Fruit fly (Drosophila melanogaster) whole organism, wandering third instar larva: ENCODE data around the gene CG4239.

Experiments used
- CG9705 ChIP-seq: fragments of 200-800 bp; sonication (Bioruptor generic); optimal IDR thresholded peaks from 2 replicates; lab custom pipeline; 2018; ENCODE audit warnings: missing biosample characterization, mild to moderate bottlenecking, missing genetic modification characterization
- Dfd ChIP-seq: fragments of >200 bp; optimal IDR thresholded peaks from 2 replicates; lab custom pipeline; 2017; ENCODE audit warnings: missing biosample characterization, missing genetic modification characterization
- Dif ChIP-seq: fragments of 200-275, 200-300 bp; sonication (Bioruptor generic); optimal IDR thresholded peaks from 2 replicates; lab custom pipeline; 2018; ENCODE audit warnings: missing biosample characterization, missing genetic modification characterization; ENCODE audit not compliant: partially characterized antibody
- GATAd ChIP-seq: sonication (Bioruptor generic); optimal IDR thresholded peaks from 2 replicates; lab custom pipeline; 2016; ENCODE audit warnings: missing biosample characterization, missing genetic modification characterization
- HLH106 ChIP-seq: fragments of 200-800 bp; optimal IDR thresholded peaks from 3 replicates; lab custom pipeline; 2019; ENCODE audit warnings: missing biosample characterization, mild to moderate bottlenecking, missing genetic modification characterization, moderate library complexity
- Hnf4 ChIP-seq: fragments of 200-800 bp; sonication (Bioruptor generic); optimal IDR thresholded peaks from 2 replicates; lab custom pipeline; 2016; ENCODE audit warnings: missing biosample characterization, mild to moderate bottlenecking, missing genetic modification characterization
- Hr78 ChIP-seq: fragments of >200 bp; optimal IDR thresholded peaks from 2 replicates; lab custom pipeline; 2017; ENCODE audit warnings: missing biosample characterization, missing genetic modification characterization
- Hr83 ChIP-seq: fragments of 200-300 bp; sonication (Bioruptor generic); optimal IDR thresholded peaks from 2 replicates; lab custom pipeline; 2016; ENCODE audit warnings: missing biosample characterization, mild to moderate bottlenecking, missing genetic modification characterization, moderate library complexity; ENCODE audit not compliant: poor library complexity, severe bottlenecking
- Jra ChIP-seq: sonication (Bioruptor generic); optimal IDR thresholded peaks from 2 replicates; lab custom pipeline; 2016; ENCODE audit warnings: missing biosample characterization, missing genetic modification characterization
- Mio ChIP-seq: sonication (Bioruptor generic); optimal IDR thresholded peaks from 2 replicates; lab custom pipeline; 2016; ENCODE audit warnings: missing biosample characterization, missing genetic modification characterization
- Myc ChIP-seq: fragments of >200 bp; optimal IDR thresholded peaks from 2 replicates; lab custom pipeline; 2017
- N ChIP-seq: fragments of >200 bp; optimal IDR thresholded peaks from 2 replicates; lab custom pipeline; 2018; ENCODE audit warnings: missing biosample characterization, missing external identifiers, missing genetic modification characterization
- Rel ChIP-seq, 2 experiments: fragments of 200-800 bp; sonication (Bioruptor generic) in 1 of 2; optimal IDR thresholded peaks; 2 replicates in 1 of 2; 3 replicates in 1 of 2; lab custom pipeline; 2016 to 2019; ENCODE audit warnings: mild to moderate bottlenecking in 2 of 2, missing biosample characterization in 2 of 2, missing genetic modification characterization in 2 of 2, moderate library complexity in 1 of 2
- Sp1 ChIP-seq: fragments of 200-800 bp; sonication (Bioruptor generic); optimal IDR thresholded peaks from 3 replicates; lab custom pipeline; 2019; ENCODE audit warnings: missing biosample characterization, mild to moderate bottlenecking, missing genetic modification characterization, moderate library complexity
- brk ChIP-seq: fragments of 200-800 bp; sonication (Bioruptor generic); optimal IDR thresholded peaks from 2 replicates; lab custom pipeline; 2016; ENCODE audit warnings: missing biosample characterization, mild to moderate bottlenecking, missing genetic modification characterization
- dl ChIP-seq, 2 experiments: fragments of 175-275, 200-275 bp in 1 of 2; fragments of 200-275 bp in 1 of 2; sonication (Bioruptor generic); optimal IDR thresholded peaks; lab custom pipeline; 2018; ENCODE audit warnings: mild to moderate bottlenecking in 2 of 2, missing biosample characterization in 2 of 2, missing genetic modification characterization in 2 of 2, moderate library complexity in 2 of 2; ENCODE audit not compliant: partially characterized antibody in 2 of 2, insufficient read depth in 1 of 2
- dsf ChIP-seq: sonication (Bioruptor generic); optimal IDR thresholded peaks from 2 replicates; lab custom pipeline; 2016; ENCODE audit warnings: missing biosample characterization, missing genetic modification characterization, borderline replicate concordance
- ey ChIP-seq: fragments of 200-800 bp; sonication (Bioruptor generic); optimal IDR thresholded peaks from 2 replicates; lab custom pipeline; 2016; ENCODE audit warnings: missing biosample characterization, missing genetic modification characterization
- foxo ChIP-seq, 2 experiments: fragments of 200-800 bp; sonication (Bioruptor generic); optimal IDR thresholded peaks; 2 replicates in 1 of 2; 3 replicates in 1 of 2; lab custom pipeline; 2016 to 2017; ENCODE audit warnings: missing biosample characterization in 2 of 2, missing genetic modification characterization in 2 of 2
- fru ChIP-seq: fragments of 200-800 bp; sonication (Bioruptor generic); optimal IDR thresholded peaks from 3 replicates; lab custom pipeline; 2016; ENCODE audit warnings: missing biosample characterization, mild to moderate bottlenecking, missing genetic modification characterization
- h ChIP-seq: fragments of 200-800 bp; sonication (Bioruptor generic); optimal IDR thresholded peaks from 3 replicates; lab custom pipeline; 2016; ENCODE audit warnings: missing biosample characterization, mild to moderate bottlenecking, missing genetic modification characterization
- lola ChIP-seq: fragments of >200 bp; optimal IDR thresholded peaks from 2 replicates; lab custom pipeline; 2017; ENCODE audit warnings: missing biosample characterization, missing genetic modification characterization
- pan ChIP-seq: fragments of >200 bp; optimal IDR thresholded peaks from 2 replicates; lab custom pipeline; 2017
- rgr ChIP-seq: fragments of 200-800 bp; sonication (Bioruptor generic); optimal IDR thresholded peaks from 3 replicates; lab custom pipeline; 2016; ENCODE audit warnings: missing biosample characterization, mild to moderate bottlenecking, missing genetic modification characterization
- tai ChIP-seq: sonication (Bioruptor generic); optimal IDR thresholded peaks from 2 replicates; lab custom pipeline; 2016; ENCODE audit warnings: missing biosample characterization, missing genetic modification characterization
- usp ChIP-seq: fragments of >200 bp; optimal IDR thresholded peaks from 2 replicates; lab custom pipeline; 2017; ENCODE audit warnings: missing biosample characterization, missing genetic modification characterization
- woc ChIP-seq: sonication (Bioruptor generic); optimal IDR thresholded peaks from 2 replicates; lab custom pipeline; 2016; ENCODE audit warnings: missing biosample characterization, mild to moderate bottlenecking, missing genetic modification characterization

CG4239 gene

dm6 chrX:16404803-16405202 lies 19.7 kb downstream of the CG4239 start, which contains the start of gene CG9981:
TSS of gene CG9981 (minus strand) at chrX:16405122.
- TF ChIP-seq Rel (GFP tag; optimal IDR thresholded peaks at IDR 0.05; lab: Kevin White, UChicago) = no peak
- peak; percentile 57 for TF ChIP-seq Rel (tag; optimal IDR thresholded peaks at IDR 0.05; lab: Kevin White, UChicago)
- no peak for TF ChIP-seq pan (lab: Kevin White, UChicago)

- TF ChIP-seq Sp1 (GFP tag; lab: Kevin White, UChicago) = no peak
- TF ChIP-seq Hnf4 (GFP tag; lab: Kevin White, UChicago) = no peak
- no peak for TF ChIP-seq h (GFP tag; lab: Kevin White, UChicago)
- TF ChIP-seq ey (GFP tag; lab: Kevin White, UChicago) = no peak
- no peak for TF ChIP-seq dl (GFP tag; optimal IDR thresholded peaks at IDR 0.05; lab: Kevin White, UChicago; ENCODE audit: insufficient read depth in 1 of 2, partially characterized antibody in 2 of 2)
- no peak for TF ChIP-seq tai (GFP tag; lab: Kevin White, UChicago)
- no peak for TF ChIP-seq GATAd (GFP tag; lab: Kevin White, UChicago)
- no peak for TF ChIP-seq Myc (lab: Kevin White, UChicago)
- no peak for TF ChIP-seq Hr83 (GFP tag; lab: Kevin White, UChicago)
- no peak for TF ChIP-seq HLH106
- no peak for TF ChIP-seq N
- TF ChIP-seq dsf (GFP tag; lab: Kevin White, UChicago) = no peak
Observed at dm6 chrX:16405209-16405608, 20.1 kb downstream of the CG4239 start, which contains the start of gene CG4301. TSS of gene CG4301 (plus strand) at chrX:16405509.

DNA sequence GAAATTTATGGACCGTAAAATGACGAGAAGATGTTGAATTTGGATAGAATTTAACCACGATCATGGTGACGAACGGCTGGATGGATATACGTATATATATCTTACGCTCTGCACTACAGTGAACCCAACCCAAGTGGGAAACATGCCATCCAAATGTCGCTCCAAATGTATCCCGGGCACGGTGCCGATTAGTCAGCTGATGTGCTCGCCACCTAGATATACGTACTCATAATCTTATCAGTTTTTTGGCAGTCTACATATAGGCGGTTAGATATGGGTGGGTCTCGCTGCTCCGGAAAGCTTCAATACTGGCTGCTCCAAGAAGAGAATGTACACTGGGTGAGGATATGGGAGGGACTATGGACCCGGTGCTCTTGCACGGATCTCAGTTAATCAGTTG lies 21.0 kb downstream of the CG4239 start:
- no peak for TF ChIP-seq lola (GFP tag; lab: Kevin White, UChicago)
- TF ChIP-seq rgr (GFP tag; lab: Kevin White, UChicago) = no peak
- TF ChIP-seq brk (GFP tag; lab: Kevin White, UChicago) = no peak
- TF ChIP-seq fru (GFP tag; lab: Kevin White, UChicago) = no peak
- no peak for TF ChIP-seq Dfd (GFP tag; lab: Kevin White, UChicago)
- TF ChIP-seq Hr83 (GFP tag; lab: Kevin White, UChicago) = no peak
- no peak for TF ChIP-seq woc (GFP tag; lab: Kevin White, UChicago)
- no peak for TF ChIP-seq GATAd (GFP tag; lab: Kevin White, UChicago)
- no peak for TF ChIP-seq Jra (GFP tag; lab: Kevin White, UChicago)
- no peak for TF ChIP-seq CG9705 (GFP tag; lab: Kevin White, UChicago)
- no peak for TF ChIP-seq dsf (GFP tag; lab: Kevin White, UChicago)

dm6 chrX:16414451-16415368 lies 29.6 kb downstream of the CG4239 start, which contains the start of gene Traf-like:
TSS of gene Traf-like (plus strand) at chrX:16415046.
- TF ChIP-seq Hr78 (GFP tag; lab: Kevin White, UChicago) = no peak
- TF ChIP-seq Rel (GFP tag; optimal IDR thresholded peaks at IDR 0.05; lab: Kevin White, UChicago) = no peak
- TF ChIP-seq Rel (tag; optimal IDR thresholded peaks at IDR 0.05; lab: Kevin White, UChicago) = peak; percentile 72
- TF ChIP-seq CG9705 (GFP tag; lab: Kevin White, UChicago) = no peak
- TF ChIP-seq Dif (GFP tag; lab: Kevin White, UChicago) = peak; percentile 47
- no peak for TF ChIP-seq dl (GFP tag; optimal IDR thresholded peaks at IDR 0.05; lab: Kevin White, UChicago; ENCODE audit: insufficient read depth in 1 of 2, partially characterized antibody in 2 of 2)
- TF ChIP-seq rgr (GFP tag; lab: Kevin White, UChicago) = no peak
- TF ChIP-seq woc (GFP tag; lab: Kevin White, UChicago) = no peak
- peak; percentile 34 for TF ChIP-seq fru (GFP tag; lab: Kevin White, UChicago)
- TF ChIP-seq Mio = no peak
- TF ChIP-seq GATAd (GFP tag; lab: Kevin White, UChicago) = no peak
- TF ChIP-seq foxo (GFP tag; optimal IDR thresholded peaks at IDR 0.05; lab: Kevin White, UChicago) = peak in 1 of 2 experiments; percentile 48
- TF ChIP-seq tai (GFP tag; lab: Kevin White, UChicago) = no peak
- peak; percentile 24 for TF ChIP-seq h (GFP tag; lab: Kevin White, UChicago)
- TF ChIP-seq Sp1 (GFP tag; lab: Kevin White, UChicago) = no peak
- no peak for TF ChIP-seq Jra (GFP tag; lab: Kevin White, UChicago)
- peak; percentile 9 for TF ChIP-seq HLH106
- no peak for TF ChIP-seq dsf (GFP tag; lab: Kevin White, UChicago)
- no peak for TF ChIP-seq usp (GFP tag; lab: Kevin White, UChicago)
